ENCODE assay signal across 5 worm cellular contexts in genomic region chrIII:668303-668893, ce11.
A peak's percentile ranks its signal among the peaks of the same experiment; 100 is the strongest.
TF ChIP-seq lines count a peak whose summit lies in the region.

Gene W02B3.3, minus strand, starts transcription at chrIII:668433.

TF ChIP-seq in whole organism, L1 larva, 84 proteins besides CTCF, POLR2A, EP300 and RAD21 (continues in another document):
- TF ChIP-seq unc-86 (tag; optimal IDR thresholded peaks at IDR 0.05; lab: Kevin White, UChicago) (peak; percentile 86), ceh-63 (GFP tag; optimal IDR thresholded peaks at IDR 0.05; lab: Kevin White, UChicago) (peak; percentile 74), egl-27 (tag; optimal IDR thresholded peaks at IDR 0.05; lab: Kevin White, UChicago) (no peak), ces-1 (GFP tag; optimal IDR thresholded peaks at IDR 0.05; lab: Kevin White, UChicago) (peak; percentile 50), ceh-8 (GFP tag; optimal IDR thresholded peaks at IDR 0.05; lab: Kevin White, UChicago) (peak; percentile 48), ztf-4 (tag; optimal IDR thresholded peaks at IDR 0.05; lab: Kevin White, UChicago) (peak; percentile 58), unc-30 (tag; optimal IDR thresholded peaks at IDR 0.05; lab: Kevin White, UChicago) (no peak), C16A3.4 (tag; optimal IDR thresholded peaks at IDR 0.05; lab: Kevin White, UChicago) (peak; percentile 29), elt-3 (tag; optimal IDR thresholded peaks at IDR 0.05; lab: Kevin White, UChicago) (no peak), unc-62 (GFP tag; optimal IDR thresholded peaks at IDR 0.05; lab: Kevin White, UChicago) (no peak), isw-1 (GFP tag; IDR thresholded peaks at IDR 0.05; lab: Robert Waterston, UW) (peak; percentile 66), dpl-1 (GFP tag; optimal IDR thresholded peaks at IDR 0.05; lab: Kevin White, UChicago) (peak in 1 of 3 experiments; percentile 29), ztf-11 (tag; optimal IDR thresholded peaks at IDR 0.05; lab: Kevin White, UChicago) (no peak), swsn-7 (tag; optimal IDR thresholded peaks at IDR 0.05; lab: Kevin White, UChicago) (peak; percentile 78), tbx-2 (tag; optimal IDR thresholded peaks at IDR 0.05; lab: Kevin White, UChicago) (peak; percentile 40), dsc-1 (tag; optimal IDR thresholded peaks at IDR 0.05; lab: Kevin White, UChicago) (peak; percentile 70), mab-9 (GFP tag; IDR thresholded peaks at IDR 0.05; lab: Robert Waterston, UW) (peak; percentile 40; the same call in 1 of the 2 replicates), lin-14 (GFP tag; optimal IDR thresholded peaks at IDR 0.05; lab: Kevin White, UChicago) (peak; percentile 96)

TF ChIP-seq in whole organism, L3 larva, 47 proteins besides CTCF, POLR2A, EP300 and RAD21:
- TF ChIP-seq snpc-4 (tag; optimal IDR thresholded peaks at IDR 0.05; lab: Kevin White, UChicago) (peak; percentile 39), daf-12 (tag; optimal IDR thresholded peaks at IDR 0.05; lab: Kevin White, UChicago) (no peak), nhr-12 (tag; optimal IDR thresholded peaks at IDR 0.05; lab: Kevin White, UChicago) (no peak), lin-39 (tag; optimal IDR thresholded peaks at IDR 0.05; lab: Kevin White, UChicago) (peak; percentile 93), tbx-2 (tag; optimal IDR thresholded peaks at IDR 0.05; lab: Kevin White, UChicago) (peak; percentile 39), sea-2 (GFP tag; optimal IDR thresholded peaks at IDR 0.05; lab: Kevin White, UChicago) (no peak), ztf-4 (tag; optimal IDR thresholded peaks at IDR 0.05; lab: Kevin White, UChicago) (no peak), nfya-1 (tag; optimal IDR thresholded peaks at IDR 0.05; lab: Kevin White, UChicago; ENCODE audit: insufficient read depth) (peak; percentile 78), unc-62 (GFP tag; optimal IDR thresholded peaks at IDR 0.05; lab: Kevin White, UChicago) (peak; percentile 50), R02D3.7 (tag; optimal IDR thresholded peaks at IDR 0.05; lab: Kevin White, UChicago) (no peak), lin-15B (tag; optimal IDR thresholded peaks at IDR 0.05; lab: Kevin White, UChicago) (peak; percentile 21), egl-5 (tag; optimal IDR thresholded peaks at IDR 0.05; lab: Kevin White, UChicago) (peak; percentile 22), fkh-10 (GFP tag; optimal IDR thresholded peaks at IDR 0.05; lab: Kevin White, UChicago) (peak; percentile 73), pqm-1 (tag; optimal IDR thresholded peaks at IDR 0.05; lab: Kevin White, UChicago) (no peak), nhr-28 (tag; optimal IDR thresholded peaks at IDR 0.05; lab: Kevin White, UChicago) (no peak), hmg-11 (tag; optimal IDR thresholded peaks at IDR 0.05; lab: Kevin White, UChicago) (peak; percentile 86)

TF ChIP-seq in whole organism, early embryonic, 17 proteins besides CTCF, POLR2A, EP300 and RAD21:
- TF ChIP-seq aly-1 (tag; optimal IDR thresholded peaks at IDR 0.05; lab: Kevin White, UChicago), result no peak
- TF ChIP-seq ets-7 (tag; optimal IDR thresholded peaks at IDR 0.05; lab: Kevin White, UChicago), result no peak
- no peak for TF ChIP-seq tra-4 (tag; optimal IDR thresholded peaks at IDR 0.05; lab: Kevin White, UChicago)
- TF ChIP-seq sea-1 (GFP tag; conservative IDR thresholded peaks at IDR 0.05; lab: Robert Waterston, UW), result no peak
- TF ChIP-seq pes-1 (GFP tag; IDR thresholded peaks at IDR 0.05; lab: Robert Waterston, UW), result no peak
- TF ChIP-seq F13C5.2 (tag; optimal IDR thresholded peaks at IDR 0.05; lab: Kevin White, UChicago), result peak; percentile 8
- TF ChIP-seq hnd-1 (tag; optimal IDR thresholded peaks at IDR 0.05; lab: Kevin White, UChicago), result no peak
- no peak for TF ChIP-seq hmbx-1 (tag; optimal IDR thresholded peaks at IDR 0.05; lab: Kevin White, UChicago)
- no peak for TF ChIP-seq tbx-37 (GFP tag; conservative IDR thresholded peaks at IDR 0.05; lab: Robert Waterston, UW)
- TF ChIP-seq flt-1 (GFP tag; IDR thresholded peaks at IDR 0.05; lab: Robert Waterston, UW), result no peak
- TF ChIP-seq tbx-11 (GFP tag; IDR thresholded peaks at IDR 0.05; lab: Robert Waterston, UW), result no peak
- TF ChIP-seq ceh-36 (tag; optimal IDR thresholded peaks at IDR 0.05; lab: Kevin White, UChicago), result no peak
- TF ChIP-seq ama-1 (optimal IDR thresholded peaks at IDR 0.05; lab: Kevin White, UChicago), result no peak
- TF ChIP-seq B0310.2 (tag; optimal IDR thresholded peaks at IDR 0.05; lab: Kevin White, UChicago), result no peak
- TF ChIP-seq hmg-4 (GFP tag; optimal IDR thresholded peaks at IDR 0.05; lab: Kevin White, UChicago), result peak; percentile 46
- no peak for TF ChIP-seq scrt-1 (GFP tag; IDR thresholded peaks at IDR 0.05; lab: Robert Waterston, UW)
- no peak for TF ChIP-seq ceh-13 (GFP tag; optimal IDR thresholded peaks at IDR 0.05; lab: Kevin White, UChicago)

TF ChIP-seq in whole organism, midembryonic, 9 proteins besides CTCF, POLR2A, EP300 and RAD21:
- TF ChIP-seq ztf-23 (GFP tag; IDR thresholded peaks at IDR 0.05; lab: Robert Waterston, UW), result 0 out of 2 replicates have a peak, but pooled peaks have one; percentile 46
- no peak for TF ChIP-seq flt-1 (GFP tag; IDR thresholded peaks at IDR 0.05; lab: Robert Waterston, UW)
- no peak for TF ChIP-seq klf-2 (GFP tag; conservative IDR thresholded peaks at IDR 0.05; lab: Robert Waterston, UW)
- peak; percentile 42 for TF ChIP-seq cog-1 (tag; optimal IDR thresholded peaks at IDR 0.05; lab: Kevin White, UChicago)
- TF ChIP-seq T22C8.4 (GFP tag; IDR thresholded peaks at IDR 0.05; lab: Robert Waterston, UW), result no peak

TF ChIP-seq in whole organism, young adult, 124 proteins besides CTCF, POLR2A, EP300 and RAD21:
- no peak for TF ChIP-seq ccch-3 (GFP tag; optimal IDR thresholded peaks at IDR 0.05; lab: Kevin White, UChicago)
- no peak for TF ChIP-seq let-526 (GFP tag; IDR thresholded peaks at IDR 0.05; lab: Robert Waterston, UW)
- no peak for TF ChIP-seq cebp-2 (GFP tag; IDR thresholded peaks at IDR 0.05; lab: Robert Waterston, UW)
- peak in 1 of 3 experiments; percentile 45 for TF ChIP-seq lin-35 (GFP tag; optimal IDR thresholded peaks at IDR 0.05; lab: Kevin White, UChicago)
- peak; percentile 57 for TF ChIP-seq lin-40 (tag; optimal IDR thresholded peaks at IDR 0.05; lab: Kevin White, UChicago)
- no peak for TF ChIP-seq unc-62 (GFP tag; optimal IDR thresholded peaks at IDR 0.05; lab: Kevin White, UChicago)
- TF ChIP-seq attf-6 (GFP tag; IDR thresholded peaks at IDR 0.05; lab: Robert Waterston, UW), result no peak
- peak; percentile 41; the same call in 1 of the 2 replicates for TF ChIP-seq hmg-1.2 (GFP tag; IDR thresholded peaks at IDR 0.05; lab: Robert Waterston, UW)
- no peak for TF ChIP-seq C17E4.6 (GFP tag; IDR thresholded peaks at IDR 0.05; lab: Robert Waterston, UW)
- no peak for TF ChIP-seq dpff-1 (tag; optimal IDR thresholded peaks at IDR 0.05; lab: Kevin White, UChicago)
- 0 out of 2 replicates have a peak, but pooled peaks have one; percentile 16 for TF ChIP-seq pbrm-1 (GFP tag; IDR thresholded peaks at IDR 0.05; lab: Robert Waterston, UW)
- TF ChIP-seq ceh-27 (GFP tag; optimal IDR thresholded peaks at IDR 0.05; lab: Kevin White, UChicago), result peak; percentile 66
- TF ChIP-seq T07F8.4 (tag; optimal IDR thresholded peaks at IDR 0.05; lab: Kevin White, UChicago), result no peak
- TF ChIP-seq mcd-1 (GFP tag; IDR thresholded peaks at IDR 0.05; lab: Robert Waterston, UW), result peak; percentile 39; the same call in 1 of the 2 replicates
- peak; percentile 17; the same call in 1 of the 2 replicates for TF ChIP-seq dox-1 (GFP tag; IDR thresholded peaks at IDR 0.05; lab: Robert Waterston, UW)
- no peak for TF ChIP-seq Y56A3A.18 (GFP tag; IDR thresholded peaks at IDR 0.05; lab: Robert Waterston, UW)
- no peak for TF ChIP-seq Y53G8AR.9 (GFP tag; conservative IDR thresholded peaks at IDR 0.05; lab: Robert Waterston, UW)
- no peak for TF ChIP-seq lsl-1 (GFP tag; optimal IDR thresholded peaks at IDR 0.05; lab: Kevin White, UChicago)
- TF ChIP-seq unc-130 (GFP tag; optimal IDR thresholded peaks at IDR 0.05; lab: Kevin White, UChicago), result no peak
- TF ChIP-seq nhr-120 (GFP tag; IDR thresholded peaks at IDR 0.05; lab: Robert Waterston, UW), result no peak
- no peak for TF ChIP-seq lsy-27 (tag; optimal IDR thresholded peaks at IDR 0.05; lab: Kevin White, UChicago; ENCODE audit: borderline replicate concordance, insufficient read depth)
- peak; percentile 87 for TF ChIP-seq zfh-2 (GFP tag; conservative IDR thresholded peaks at IDR 0.05; lab: Robert Waterston, UW)
- TF ChIP-seq hmg-20 (GFP tag; IDR thresholded peaks at IDR 0.05; lab: Robert Waterston, UW), result no peak
- TF ChIP-seq F22D6.2 (tag; optimal IDR thresholded peaks at IDR 0.05; lab: Kevin White, UChicago), result no peak
- peak; percentile 59 for TF ChIP-seq K12H6.12 (tag; optimal IDR thresholded peaks at IDR 0.05; lab: Kevin White, UChicago)
- TF ChIP-seq egl-44 (GFP tag; IDR thresholded peaks at IDR 0.05; lab: Robert Waterston, UW), result peak; percentile 26; the same call in 1 of the 2 replicates
- TF ChIP-seq F10E7.11 (tag; optimal IDR thresholded peaks at IDR 0.05; lab: Kevin White, UChicago), result no peak
- no peak for TF ChIP-seq T26A5.8 (tag; optimal IDR thresholded peaks at IDR 0.05; lab: Kevin White, UChicago)
- no peak for TF ChIP-seq F52B5.7 (tag; optimal IDR thresholded peaks at IDR 0.05; lab: Kevin White, UChicago)
- no peak for TF ChIP-seq snpc-4 (GFP tag; optimal IDR thresholded peaks at IDR 0.05; lab: Kevin White, UChicago)
- no peak for TF ChIP-seq snpc-4 (tag; optimal IDR thresholded peaks at IDR 0.05; lab: Kevin White, UChicago)
- no peak for TF ChIP-seq ekl-4 (GFP tag; IDR thresholded peaks at IDR 0.05; lab: Robert Waterston, UW)
- no peak for TF ChIP-seq lin-26 (GFP tag; IDR thresholded peaks at IDR 0.05; lab: Robert Waterston, UW)
- no peak for TF ChIP-seq B0261.1 (tag; optimal IDR thresholded peaks at IDR 0.05; lab: Kevin White, UChicago)
TF ChIP-seq in whole organism, young adult: peak in this region for 10.

Comparison
In these comparisons a context has a peak if more than half of its experiments do, and no peak if none do; other contexts are left out.
1. Of the 8 proteins assayed by ChIP-seq in both whole organism, young adult and whole organism, L1 larva: peak only in whole organism, young adult: none; only in whole organism, L1 larva: snpc-4 and unc-130; in both: none; in neither: 3; mixed calls (peak in some experiments, not most) for 3.